Worm (Caenorhabditis elegans) whole organism, L2 larva: ENCODE measurements around the gene plrg-1.

Experiments
- C34F6.9 ChIP-seq: fragments of 150-350 bp; optimal IDR thresholded peaks from 2 replicates; lab custom pipeline; 2014; ENCODE audit warnings: missing biosample characterization, missing genetic modification characterization
- F13H6.1 ChIP-seq: sonication (generic microtip); optimal IDR thresholded peaks from 2 replicates; lab custom pipeline; 2016; ENCODE audit warnings: missing genetic modification characterization, missing compliant biosample characterization
- ZK546.5 ChIP-seq: sonication (generic microtip); optimal IDR thresholded peaks from 2 replicates; lab custom pipeline; 2017; ENCODE audit warnings: missing biosample characterization, missing genetic modification characterization
- aly-2 ChIP-seq: fragments of 150-350 bp; optimal IDR thresholded peaks from 2 replicates; lab custom pipeline; 2014; ENCODE audit warnings: missing biosample characterization, missing genetic modification characterization
- ama-1 ChIP-seq: fragments of 150-350 bp; optimal IDR thresholded peaks from 2 replicates; lab custom pipeline; 2018; ENCODE audit warnings: inconsistent platforms
- blmp-1 ChIP-seq: sonication (generic microtip); optimal IDR thresholded peaks from 2 replicates; lab custom pipeline; 2017; ENCODE audit warnings: missing genetic modification characterization, mild to moderate bottlenecking, missing compliant biosample characterization, antibody characterized with exemption, moderate library complexity; ENCODE audit not compliant: insufficient read depth
- ceh-82 ChIP-seq: fragments of 150-350 bp; optimal IDR thresholded peaks from 2 replicates; lab custom pipeline; 2014; ENCODE audit warnings: missing biosample characterization, missing genetic modification characterization
- dmd-4 ChIP-seq: sonication (generic microtip); optimal IDR thresholded peaks from 2 replicates; lab custom pipeline; 2017; ENCODE audit warnings: missing biosample characterization, missing genetic modification characterization
- elt-3 ChIP-seq: sonication (generic microtip); optimal IDR thresholded peaks from 2 replicates; lab custom pipeline; 2017; ENCODE audit warnings: missing biosample characterization, missing genetic modification characterization
- lin-11 ChIP-seq: fragments of 150-350 bp; sonication (generic microtip); optimal IDR thresholded peaks from 2 replicates; lab custom pipeline; 2014; ENCODE audit warnings: missing biosample characterization, missing genetic modification characterization, inconsistent platforms, mixed read lengths
- lin-13 ChIP-seq: fragments of 150-350 bp; optimal IDR thresholded peaks from 2 replicates; lab custom pipeline; 2014; ENCODE audit warnings: missing biosample characterization, missing genetic modification reagents, missing genetic modification characterization
- lsy-2 ChIP-seq, 2 experiments: fragments of 150-350 bp in 1 of 2; sonication (generic microtip) in 1 of 2; optimal IDR thresholded peaks; 2 replicates each; lab custom pipeline; 2014 to 2017; ENCODE audit warnings: missing biosample characterization in 2 of 2, missing genetic modification characterization in 2 of 2
- mbf-1 ChIP-seq: sonication (generic microtip); optimal IDR thresholded peaks from 2 replicates; lab custom pipeline; 2017; ENCODE audit warnings: missing biosample characterization, missing genetic modification characterization
- mdl-1 ChIP-seq, 2 experiments: fragments of 150-350 bp in 1 of 2; sonication (generic microtip) in 1 of 2; optimal IDR thresholded peaks; 2 replicates each; lab custom pipeline; 2017; ENCODE audit warnings: missing biosample characterization in 2 of 2, missing genetic modification characterization in 2 of 2
- nhr-10 ChIP-seq: sonication (generic microtip); optimal IDR thresholded peaks from 2 replicates; lab custom pipeline; 2017; ENCODE audit warnings: missing biosample characterization, missing genetic modification characterization
- nhr-11 ChIP-seq: fragments of 150-350 bp; optimal IDR thresholded peaks from 2 replicates; lab custom pipeline; 2014; ENCODE audit warnings: missing biosample characterization, missing genetic modification characterization
- nhr-129 ChIP-seq: fragments of 150-350 bp; optimal IDR thresholded peaks from 2 replicates; lab custom pipeline; 2014; ENCODE audit warnings: missing biosample characterization, missing genetic modification characterization
- nhr-21 ChIP-seq: fragments of 150-350 bp; optimal IDR thresholded peaks from 2 replicates; lab custom pipeline; 2014; ENCODE audit warnings: missing biosample characterization, missing genetic modification characterization
- nhr-23 ChIP-seq: fragments of 150-350 bp; optimal IDR thresholded peaks from 2 replicates; lab custom pipeline; 2014; ENCODE audit warnings: missing biosample characterization, missing genetic modification reagents, missing genetic modification characterization
- nhr-237 ChIP-seq: fragments of 150-350 bp; optimal IDR thresholded peaks from 2 replicates; lab custom pipeline; 2014; ENCODE audit warnings: missing biosample characterization, missing genetic modification characterization
- nhr-6 ChIP-seq: fragments of 150-350 bp; optimal IDR thresholded peaks from 2 replicates; lab custom pipeline; 2014; ENCODE audit warnings: missing biosample characterization, missing genetic modification characterization
- nhr-77 ChIP-seq: fragments of 150-350 bp; optimal IDR thresholded peaks from 2 replicates; lab custom pipeline; 2014; ENCODE audit warnings: missing biosample characterization, missing genetic modification characterization
- peb-1 ChIP-seq: fragments of 150-350 bp; optimal IDR thresholded peaks from 2 replicates; lab custom pipeline; 2014; ENCODE audit warnings: missing biosample characterization, missing genetic modification characterization
- sem-4 ChIP-seq: fragments of 150-350 bp; optimal IDR thresholded peaks from 2 replicates; lab custom pipeline; 2014; ENCODE audit warnings: missing biosample characterization, missing genetic modification reagents, missing genetic modification characterization
- skn-1 ChIP-seq: sonication (generic microtip); optimal IDR thresholded peaks from 2 replicates; lab custom pipeline; 2017; ENCODE audit warnings: missing biosample characterization, missing genetic modification characterization
- sma-3 ChIP-seq: sonication (generic microtip); optimal IDR thresholded peaks from 2 replicates; lab custom pipeline; 2016; ENCODE audit warnings: missing genetic modification reagents, missing genetic modification characterization, missing compliant biosample characterization
- sma-9 ChIP-seq, 2 experiments: fragments of 150-350 bp in 1 of 2; sonication (generic microtip) in 1 of 2; optimal IDR thresholded peaks; 2 replicates each; lab custom pipeline; 2014 to 2016; ENCODE audit warnings: missing genetic modification characterization in 2 of 2, mild to moderate bottlenecking in 1 of 2, missing biosample characterization in 1 of 2, missing compliant biosample characterization in 1 of 2, missing genetic modification reagents in 1 of 2, moderate library complexity in 1 of 2
- snpc-4 ChIP-seq: fragments of 150-350 bp; optimal IDR thresholded peaks from 2 replicates; lab custom pipeline; 2014; ENCODE audit warnings: missing biosample characterization, missing genetic modification characterization
- unc-55 ChIP-seq: fragments of 150-350 bp; sonication (generic microtip); optimal IDR thresholded peaks from 3 replicates; lab custom pipeline; 2014; ENCODE audit warnings: missing biosample characterization, missing genetic modification reagents, missing genetic modification characterization
- unc-62 ChIP-seq: fragments of 150-350 bp; optimal IDR thresholded peaks from 2 replicates; lab custom pipeline; 2014; ENCODE audit warnings: missing biosample characterization, missing genetic modification reagents, missing genetic modification characterization
- ztf-1 ChIP-seq: fragments of 200-800 bp; sonication (Bioruptor generic); conservative IDR thresholded peaks from 2 replicates; pipeline ENCODE4 v1.3.6; 2022; ENCODE audit warnings: missing genetic modification characterization, missing compliant biosample characterization

The plrg-1 gene

ce11 chrV:10832862-10833261, 25.1 kb upstream of the plrg-1 start:
- peak; percentile 91 for TF ChIP-seq unc-55 (GFP tag; lab: Kevin White, UChicago)
- TF ChIP-seq nhr-21 (tag; lab: Kevin White, UChicago) = no peak

- TF ChIP-seq nhr-10 (tag; lab: Kevin White, UChicago) = no peak
- no peak for TF ChIP-seq nhr-237 (tag; lab: Kevin White, UChicago)
- no peak for TF ChIP-seq dmd-4 (tag; lab: Kevin White, UChicago)
- TF ChIP-seq nhr-11 (tag; lab: Kevin White, UChicago) = no peak
- no peak for TF ChIP-seq blmp-1
- no peak for TF ChIP-seq ceh-82 (tag; lab: Kevin White, UChicago)
- TF ChIP-seq mdl-1 (tag; optimal IDR thresholded peaks at IDR 0.05; lab: Kevin White, UChicago) = no peak
- TF ChIP-seq ztf-1 (GFP tag; lab: Robert Waterston, UW) = no peak
- TF ChIP-seq nhr-129 = no peak
- TF ChIP-seq lin-13 (GFP tag; lab: Kevin White, UChicago) = no peak
- no peak for TF ChIP-seq aly-2 (tag; lab: Kevin White, UChicago)
- TF ChIP-seq lsy-2 (tag; optimal IDR thresholded peaks at IDR 0.05; lab: Kevin White, UChicago) = no peak
- no peak for TF ChIP-seq C34F6.9 (tag; lab: Kevin White, UChicago)
- TF ChIP-seq lin-11 (tag; lab: Kevin White, UChicago) = no peak
Measured at ce11 chrV:10824711-10825110, 17.0 kb upstream of the plrg-1 start, which contains the start of gene nrx-1. TSS of gene nrx-1 (plus strand) at chrV:10825011.

- TF ChIP-seq nhr-23 (tag; lab: Kevin White, UChicago) = no peak
- no peak for TF ChIP-seq sma-3
Measured at ce11 chrV:10818498-10818897, 10.8 kb upstream of the plrg-1 start.

ce11 chrV:10816831-10817230, 9.1 kb upstream of the plrg-1 start:
- TF ChIP-seq lsy-2 (tag; optimal IDR thresholded peaks at IDR 0.05; lab: Kevin White, UChicago) (no peak), nhr-6 (no peak), C34F6.9 (tag; lab: Kevin White, UChicago) (no peak), skn-1 (tag; lab: Kevin White, UChicago) (no peak), nhr-21 (tag; lab: Kevin White, UChicago) (no peak), lin-11 (tag; lab: Kevin White, UChicago) (no peak), ama-1 (lab: Kevin White, UChicago) (no peak), ZK546.5 (tag; lab: Kevin White, UChicago) (no peak), sma-9 (GFP tag; optimal IDR thresholded peaks at IDR 0.05; lab: Kevin White, UChicago) (no peak), sma-9 (tag; optimal IDR thresholded peaks at IDR 0.05; lab: Kevin White, UChicago) (no peak), unc-62 (no peak), elt-3 (tag; lab: Kevin White, UChicago) (no peak), sem-4 (tag; lab: Kevin White, UChicago) (no peak), peb-1 (tag; lab: Kevin White, UChicago) (no peak), F13H6.1 (tag; lab: Kevin White, UChicago) (no peak), aly-2 (tag; lab: Kevin White, UChicago) (no peak), snpc-4 (tag; lab: Kevin White, UChicago) (no peak), nhr-77 (tag; lab: Kevin White, UChicago) (no peak), nhr-129 (no peak)

- TF ChIP-seq nhr-77 (tag; lab: Kevin White, UChicago) = no peak
- TF ChIP-seq snpc-4 (tag; lab: Kevin White, UChicago) = no peak
- TF ChIP-seq dmd-4 (tag; lab: Kevin White, UChicago) = no peak
- TF ChIP-seq mbf-1 (tag; lab: Kevin White, UChicago) = no peak
- TF ChIP-seq sma-9 (GFP tag; optimal IDR thresholded peaks at IDR 0.05; lab: Kevin White, UChicago) = no peak
- no peak for TF ChIP-seq sma-9 (tag; optimal IDR thresholded peaks at IDR 0.05; lab: Kevin White, UChicago)
- TF ChIP-seq, all 48 proteins: peak for 0
Measured at ce11 chrV:10814333-10814732, 6.6 kb upstream of the plrg-1 start.
